Worm (Caenorhabditis elegans) whole organism, L3 larva: ENCODE results near the gene srh-258.
"Not testable (repeated sequence)": the region's sequence is repeated elsewhere in the genome, so short reads cannot be mapped to it uniquely, and the experiment has no call there.

Source experiments
- R02D3.7 ChIP-seq: fragments of 150-350 bp; optimal IDR thresholded peaks from 2 replicates; lab custom pipeline; 2014; ENCODE audit warnings: missing biosample characterization, missing genetic modification characterization
- ZK546.5 ChIP-seq: sonication (generic microtip); optimal IDR thresholded peaks from 2 replicates; lab custom pipeline; 2017; ENCODE audit warnings: missing biosample characterization, missing genetic modification characterization
- aly-2 ChIP-seq: fragments of 150-350 bp; optimal IDR thresholded peaks from 2 replicates; lab custom pipeline; 2014; ENCODE audit warnings: missing biosample characterization, missing genetic modification characterization
- ama-1 ChIP-seq: fragments of 150-350 bp; optimal IDR thresholded peaks from 2 replicates; lab custom pipeline; 2018
- ceh-28 ChIP-seq: fragments of 150-350 bp; optimal IDR thresholded peaks from 2 replicates; lab custom pipeline; 2014; ENCODE audit warnings: missing biosample characterization, missing genetic modification reagents, missing genetic modification characterization
- ceh-82 ChIP-seq: fragments of 150-350 bp; optimal IDR thresholded peaks from 2 replicates; lab custom pipeline; 2014; ENCODE audit warnings: missing biosample characterization, missing genetic modification characterization
- ceh-9 ChIP-seq: sonication (generic microtip); optimal IDR thresholded peaks from 2 replicates; lab custom pipeline; 2018; ENCODE audit warnings: missing biosample characterization, missing genetic modification characterization
- egl-5 ChIP-seq: fragments of 150-350 bp; optimal IDR thresholded peaks from 2 replicates; lab custom pipeline; 2017; ENCODE audit warnings: missing biosample characterization, missing genetic modification reagents, missing genetic modification characterization, inconsistent platforms
- elt-1 ChIP-seq: fragments of 150-350 bp; optimal IDR thresholded peaks from 2 replicates; lab custom pipeline; 2014; ENCODE audit warnings: missing biosample characterization, missing genetic modification characterization
- elt-2 ChIP-seq: sonication (generic microtip); optimal IDR thresholded peaks from 2 replicates; lab custom pipeline; 2016; ENCODE audit warnings: missing genetic modification reagents, mild to moderate bottlenecking, missing genetic modification characterization, missing compliant biosample characterization
- elt-3 ChIP-seq, 3 experiments: fragments of 150-350 bp in 1 of 3; sonication (generic microtip) in 2 of 3; optimal IDR thresholded peaks; 2 replicates in 2 of 3; 4 replicates in 1 of 3; lab custom pipeline; 2014 to 2017; ENCODE audit warnings: missing biosample characterization in 3 of 3, missing genetic modification characterization in 3 of 3
- eor-1 ChIP-seq, 2 experiments: fragments of 150-350 bp; optimal IDR thresholded peaks; 2 replicates each; lab custom pipeline; 2014 to 2018; ENCODE audit warnings: missing biosample characterization in 2 of 2, missing genetic modification characterization in 2 of 2
- fkh-10 ChIP-seq: sonication (generic microtip); optimal IDR thresholded peaks from 2 replicates; lab custom pipeline; 2017; ENCODE audit warnings: missing biosample characterization, missing genetic modification reagents, missing genetic modification characterization
- fkh-2 ChIP-seq: fragments of 150-350 bp; optimal IDR thresholded peaks from 2 replicates; lab custom pipeline; 2014; ENCODE audit warnings: missing biosample characterization, missing genetic modification reagents, missing genetic modification characterization
- fos-1 ChIP-seq: fragments of 150-350 bp; optimal IDR thresholded peaks from 2 replicates; lab custom pipeline; 2014; ENCODE audit warnings: missing biosample characterization, missing genetic modification characterization
- hmg-11 ChIP-seq: sonication (generic microtip); optimal IDR thresholded peaks from 2 replicates; lab custom pipeline; 2016; ENCODE audit warnings: missing genetic modification characterization, missing compliant biosample characterization
- jun-1 ChIP-seq: fragments of 150-350 bp; optimal IDR thresholded peaks from 2 replicates; lab custom pipeline; 2014; ENCODE audit warnings: missing biosample characterization, missing genetic modification reagents, missing genetic modification characterization
- lin-15B ChIP-seq: fragments of 150-350 bp; optimal IDR thresholded peaks from 2 replicates; lab custom pipeline; 2014; ENCODE audit warnings: missing biosample characterization, missing genetic modification characterization
- lsy-12 ChIP-seq: sonication (generic microtip); optimal IDR thresholded peaks from 2 replicates; lab custom pipeline; 2016; ENCODE audit warnings: mild to moderate bottlenecking, missing genetic modification characterization, missing compliant biosample characterization
- mdl-1 ChIP-seq: fragments of 150-350 bp; optimal IDR thresholded peaks from 2 replicates; lab custom pipeline; 2014; ENCODE audit warnings: missing biosample characterization, missing genetic modification characterization
- nfya-1 ChIP-seq: sonication (generic microtip); optimal IDR thresholded peaks from 2 replicates; lab custom pipeline; 2017; ENCODE audit warnings: missing genetic modification characterization, mild to moderate bottlenecking, missing compliant biosample characterization, antibody characterized with exemption, moderate library complexity; ENCODE audit not compliant: insufficient read depth
- nhr-11 ChIP-seq: fragments of 150-350 bp; optimal IDR thresholded peaks from 2 replicates; lab custom pipeline; 2014; ENCODE audit warnings: missing biosample characterization, missing genetic modification characterization
- nhr-23 ChIP-seq: fragments of 150-350 bp; optimal IDR thresholded peaks from 2 replicates; lab custom pipeline; 2014; ENCODE audit warnings: missing biosample characterization, missing genetic modification reagents, missing genetic modification characterization
- nhr-28 ChIP-seq: fragments of 150-350 bp; optimal IDR thresholded peaks from 2 replicates; lab custom pipeline; 2014; ENCODE audit warnings: missing biosample characterization, missing genetic modification characterization
- nhr-43 ChIP-seq: sonication (generic microtip); optimal IDR thresholded peaks from 2 replicates; lab custom pipeline; 2016; ENCODE audit warnings: mild to moderate bottlenecking, missing genetic modification characterization, missing compliant biosample characterization; ENCODE audit not compliant: poor library complexity, severe bottlenecking
- nhr-67 ChIP-seq: fragments of 150-350 bp; optimal IDR thresholded peaks from 2 replicates; lab custom pipeline; 2014; ENCODE audit warnings: missing biosample characterization, missing genetic modification characterization
- nhr-76 ChIP-seq: fragments of 150-350 bp; sonication (generic microtip); optimal IDR thresholded peaks from 5 replicates; lab custom pipeline; 2014; ENCODE audit warnings: missing biosample characterization, missing genetic modification characterization
- nhr-77 ChIP-seq: fragments of 150-350 bp; optimal IDR thresholded peaks from 2 replicates; lab custom pipeline; 2014; ENCODE audit warnings: missing biosample characterization, missing genetic modification characterization
- pha-4 ChIP-seq: fragments of 150-350 bp; optimal IDR thresholded peaks from 2 replicates; lab custom pipeline; 2014; ENCODE audit warnings: missing biosample characterization, missing genetic modification reagents, missing genetic modification characterization
- pqm-1 ChIP-seq: fragments of 150-350 bp; optimal IDR thresholded peaks from 2 replicates; lab custom pipeline; 2017; ENCODE audit warnings: missing biosample characterization, missing genetic modification characterization, inconsistent platforms
- sea-2 ChIP-seq: fragments of 150-350 bp; sonication (generic microtip); optimal IDR thresholded peaks from 4 replicates; lab custom pipeline; 2014; ENCODE audit warnings: missing biosample characterization, missing genetic modification reagents, missing genetic modification characterization
- skn-1 ChIP-seq: fragments of 150-350 bp; optimal IDR thresholded peaks from 2 replicates; lab custom pipeline; 2014; ENCODE audit warnings: missing biosample characterization, missing genetic modification characterization
- snpc-4 ChIP-seq: fragments of 150-350 bp; optimal IDR thresholded peaks from 2 replicates; lab custom pipeline; 2014; ENCODE audit warnings: missing biosample characterization, missing genetic modification characterization
- tbx-2 ChIP-seq: sonication (generic microtip); optimal IDR thresholded peaks from 2 replicates; lab custom pipeline; 2016; ENCODE audit warnings: mild to moderate bottlenecking, missing genetic modification characterization, missing compliant biosample characterization
- unc-39 ChIP-seq: sonication (generic microtip); optimal IDR thresholded peaks from 4 replicates; lab custom pipeline; 2017; ENCODE audit warnings: missing biosample characterization, missing genetic modification characterization
- zag-1 ChIP-seq: fragments of 150-350 bp; optimal IDR thresholded peaks from 2 replicates; lab custom pipeline; 2014; ENCODE audit warnings: missing biosample characterization, missing genetic modification characterization
- ztf-11 ChIP-seq: fragments of 150-350 bp; optimal IDR thresholded peaks from 2 replicates; lab custom pipeline; 2014; ENCODE audit warnings: missing biosample characterization, missing genetic modification characterization
- ztf-4 ChIP-seq: fragments of 150-350 bp; optimal IDR thresholded peaks from 2 replicates; lab custom pipeline; 2014; ENCODE audit warnings: missing biosample characterization, missing genetic modification characterization

The srh-258 gene

DNA sequence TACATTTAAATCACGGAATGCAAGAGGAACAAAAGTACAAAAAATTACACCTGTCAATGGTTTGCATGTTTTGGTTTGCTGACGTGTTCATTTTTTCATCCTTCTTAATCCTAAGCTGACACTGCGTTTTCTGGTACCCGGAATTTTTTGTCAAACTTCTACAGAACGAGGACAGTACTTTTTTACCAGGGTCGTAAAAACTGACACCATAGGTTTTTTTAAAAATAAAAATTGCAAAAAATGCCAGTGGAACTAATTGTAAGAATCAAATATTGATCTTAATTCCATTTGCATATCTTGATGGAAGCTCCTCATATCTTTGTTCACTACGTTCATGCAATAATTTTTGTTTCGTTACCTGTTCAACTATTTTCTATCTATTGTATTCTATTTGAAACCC lies at the start of gene srh-258:
Gene srh-258 (plus strand): TSS at position 301 of the 400 bp plus-strand sequence.
- TF ChIP-seq pqm-1 (tag; lab: Kevin White, UChicago) = no peak
- TF ChIP-seq egl-5 = no peak
- TF ChIP-seq ZK546.5 (tag; lab: Kevin White, UChicago) = no peak
- no peak for TF ChIP-seq nhr-28 (tag; lab: Kevin White, UChicago)
- TF ChIP-seq sea-2 = no peak
- TF ChIP-seq aly-2 (tag; lab: Kevin White, UChicago) = no peak
- TF ChIP-seq nhr-76 (tag; lab: Kevin White, UChicago) = no peak
- no peak for TF ChIP-seq ceh-9 (tag; lab: Kevin White, UChicago)

DNA sequence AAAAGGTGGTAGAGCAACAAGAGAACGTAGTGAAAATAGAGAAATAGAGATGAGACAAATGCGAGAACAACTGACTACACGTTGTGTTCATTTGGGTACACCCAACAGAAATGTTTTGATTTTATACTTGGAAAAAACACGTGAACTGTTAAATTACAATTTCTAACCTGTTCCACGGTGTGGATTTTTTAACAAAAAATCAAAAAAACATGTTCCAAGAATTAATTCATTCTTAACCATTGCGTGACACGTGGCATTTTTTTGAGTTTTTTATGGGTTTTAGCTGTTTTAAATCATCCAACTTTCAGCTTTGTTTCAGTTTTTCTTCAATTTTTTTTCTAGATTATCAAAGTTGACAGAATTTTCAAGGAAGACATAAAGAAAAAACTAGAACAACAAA lies 43.5 kb upstream of the srh-258 start, which contains the start of gene ech-1.1:
Gene ech-1.1 (minus strand): TSS at position 101 of the 400 bp plus-strand sequence.
- not testable (repeated sequence) for TF ChIP-seq nhr-23, fkh-2, nhr-76 (tag; lab: Kevin White, UChicago)

ce11 chrV:15367770-15368169 lies 37.2 kb upstream of the srh-258 start:
- TF ChIP-seq nhr-67 (no peak), snpc-4 (tag; lab: Kevin White, UChicago) (no peak), elt-3 (tag; optimal IDR thresholded peaks at IDR 0.05; lab: Kevin White, UChicago) (no peak), hmg-11 (tag; lab: Kevin White, UChicago) (no peak)

ce11 chrV:15369707-15370106 lies 35.3 kb upstream of the srh-258 start, which contains the start of gene nhr-269:
Gene nhr-269 (minus strand): TSS chrV:15369807.
- TF ChIP-seq ceh-9 (tag; lab: Kevin White, UChicago) = no peak
- no peak for TF ChIP-seq zag-1 (tag; lab: Kevin White, UChicago)
- no peak for TF ChIP-seq ztf-11 (tag; lab: Kevin White, UChicago)
- TF ChIP-seq nhr-43 (tag; lab: Kevin White, UChicago) = no peak
- no peak for TF ChIP-seq eor-1 (tag; optimal IDR thresholded peaks at IDR 0.05; lab: Kevin White, UChicago)
- no peak for TF ChIP-seq lsy-12 (tag; lab: Kevin White, UChicago)
- no peak for TF ChIP-seq nhr-67
- no peak for TF ChIP-seq ZK546.5 (tag; lab: Kevin White, UChicago)
- no peak for TF ChIP-seq unc-39 (tag; lab: Kevin White, UChicago)
- no peak for TF ChIP-seq tbx-2
- no peak for TF ChIP-seq skn-1
- no peak for TF ChIP-seq fos-1 (tag; lab: Kevin White, UChicago)
- no peak for TF ChIP-seq egl-5
- TF ChIP-seq R02D3.7 (tag; lab: Kevin White, UChicago) = no peak
- no peak for TF ChIP-seq fkh-10 (GFP tag; lab: Kevin White, UChicago)
- no peak for TF ChIP-seq elt-3 (tag; optimal IDR thresholded peaks at IDR 0.05; lab: Kevin White, UChicago)
- no peak for TF ChIP-seq ztf-4 (tag; lab: Kevin White, UChicago)
- TF ChIP-seq nhr-28 (tag; lab: Kevin White, UChicago) = no peak
- no peak for TF ChIP-seq nhr-11 (tag; lab: Kevin White, UChicago)

ce11 chrV:15376223-15376622 lies 28.7 kb upstream of the srh-258 start, which contains the start of gene srh-52:
Gene srh-52 (minus strand): TSS chrV:15376323.
- TF ChIP-seq nhr-76 (tag; lab: Kevin White, UChicago) = no peak
- TF ChIP-seq pqm-1 (tag; lab: Kevin White, UChicago) = no peak
- TF ChIP-seq fkh-10 (GFP tag; lab: Kevin White, UChicago) = no peak
- TF ChIP-seq elt-1 (tag; lab: Kevin White, UChicago) = no peak
- TF ChIP-seq skn-1 = no peak
- TF ChIP-seq nhr-77 (tag; lab: Kevin White, UChicago) = no peak
- TF ChIP-seq ztf-4 (tag; lab: Kevin White, UChicago) = no peak
- TF ChIP-seq jun-1 (tag; lab: Kevin White, UChicago) = no peak
- TF ChIP-seq ceh-9 (tag; lab: Kevin White, UChicago) = no peak
- TF ChIP-seq elt-3 (tag; optimal IDR thresholded peaks at IDR 0.05; lab: Kevin White, UChicago) = no peak
- TF ChIP-seq lsy-12 (tag; lab: Kevin White, UChicago) = no peak
- no peak for TF ChIP-seq tbx-2
- TF ChIP-seq lin-15B (tag; lab: Kevin White, UChicago) = no peak
- TF ChIP-seq, all 47 proteins: peak for 0

- TF ChIP-seq tbx-2 = no peak
- no peak for TF ChIP-seq fkh-2 (tag; lab: Kevin White, UChicago)
- TF ChIP-seq ama-1 (lab: Kevin White, UChicago) = no peak
- TF ChIP-seq nhr-77 (tag; lab: Kevin White, UChicago) = no peak
- no peak for TF ChIP-seq nhr-11 (tag; lab: Kevin White, UChicago)
- no peak for TF ChIP-seq mdl-1 (tag; lab: Kevin White, UChicago)
- TF ChIP-seq egl-5 = no peak
- no peak for TF ChIP-seq hmg-11 (tag; lab: Kevin White, UChicago)
- TF ChIP-seq pha-4 (tag; lab: Kevin White, UChicago) = no peak
- TF ChIP-seq nhr-28 (tag; lab: Kevin White, UChicago) = no peak
- TF ChIP-seq skn-1 = no peak
- TF ChIP-seq elt-2 = no peak
- TF ChIP-seq nfya-1 = no peak
- no peak for TF ChIP-seq ztf-4 (tag; lab: Kevin White, UChicago)
- TF ChIP-seq elt-3 (tag; optimal IDR thresholded peaks at IDR 0.05; lab: Kevin White, UChicago) = no peak
- TF ChIP-seq ceh-82 (tag; lab: Kevin White, UChicago) = no peak
- TF ChIP-seq ceh-28 (tag; lab: Kevin White, UChicago) = no peak
- TF ChIP-seq nhr-67 = no peak
- TF ChIP-seq, all 47 proteins: peak for 0
These were observed 27.1 kb upstream of the srh-258 start, which contains the start of gene srh-122 for ce11 chrV:15377903-15378302. Gene srh-122 (minus strand): TSS chrV:15378003.
